Worm (Caenorhabditis elegans) whole organism, midembryonic: ENCODE measurements around the gene F49C5.5.

Source experiments
- T22C8.4 ChIP-seq: fragments of 200-800 bp; sonication (Bioruptor generic); IDR thresholded peaks from 2 replicates; pipeline ENCODE4 v1.3.6; 2022; ENCODE audit warnings: missing genetic modification characterization, missing compliant biosample characterization
- cog-1 ChIP-seq: sonication (generic microtip); optimal IDR thresholded peaks from 2 replicates; lab custom pipeline; 2016; ENCODE audit warnings: missing genetic modification characterization, missing compliant biosample characterization
- flt-1 ChIP-seq: fragments of 200-800 bp; sonication (Bioruptor generic); IDR thresholded peaks from 2 replicates; pipeline ENCODE4 v1.3.6; 2022; ENCODE audit warnings: missing genetic modification characterization, missing compliant biosample characterization
- tab-1 ChIP-seq: fragments of 200-800 bp; sonication (Bioruptor generic); IDR thresholded peaks from 2 replicates; pipeline ENCODE4 v1.3.6; 2022; ENCODE audit warnings: missing genetic modification characterization, missing compliant biosample characterization
- ztf-23 ChIP-seq: fragments of 200-800 bp; sonication (Bioruptor generic); IDR thresholded peaks from 2 replicates; pipeline ENCODE4 v1.3.6; 2022; ENCODE audit warnings: missing genetic modification reagents, missing genetic modification characterization, missing compliant biosample characterization
- ztf-29 ChIP-seq: fragments of 200-800 bp; sonication (Bioruptor generic); IDR thresholded peaks from 2 replicates; pipeline ENCODE4 v1.3.6; 2022; ENCODE audit warnings: missing genetic modification reagents, missing genetic modification characterization, missing compliant biosample characterization

- no peak for TF ChIP-seq ztf-29 (GFP tag; lab: Robert Waterston, UW)
- TF ChIP-seq T22C8.4 (GFP tag; lab: Robert Waterston, UW): no peak
- TF ChIP-seq tab-1 (GFP tag; lab: Robert Waterston, UW): no peak
- no peak for TF ChIP-seq ztf-23
- TF ChIP-seq flt-1 (GFP tag; lab: Robert Waterston, UW): no peak
- no peak for TF ChIP-seq cog-1 (tag; lab: Kevin White, UChicago)
These were observed 39.8 kb downstream of the F49C5.5 start for ce11 chrII:12506511-12506910.
